Worm (Caenorhabditis elegans) whole organism, mixed stage, embryonic: Measurements from ENCODE around the gene F27C8.3.

Source experiments
- bed-3 ChIP-seq: fragments of 200-800 bp; sonication (Bioruptor generic); optimal IDR thresholded peaks from 3 replicates; lab custom pipeline; 2018; ENCODE audit warnings: mild to moderate bottlenecking, missing genetic modification characterization, moderate library complexity, missing compliant biosample characterization
- blmp-1 ChIP-seq: fragments of 150-350 bp; optimal IDR thresholded peaks from 2 replicates; lab custom pipeline; 2014; ENCODE audit warnings: missing biosample characterization, missing genetic modification characterization
- ceh-39 ChIP-seq: fragments of 150-350 bp; optimal IDR thresholded peaks from 2 replicates; lab custom pipeline; 2014; ENCODE audit warnings: missing biosample characterization, missing genetic modification characterization
- ceh-43 ChIP-seq: fragments of 200-800 bp; sonication (Bioruptor generic); optimal IDR thresholded peaks from 2 replicates; lab custom pipeline; 2018; ENCODE audit warnings: mild to moderate bottlenecking, missing genetic modification characterization, moderate library complexity, missing compliant biosample characterization
- ceh-83 ChIP-seq: fragments of 200-800 bp; sonication (Bioruptor generic); optimal IDR thresholded peaks from 2 replicates; lab custom pipeline; 2018; ENCODE audit warnings: mild to moderate bottlenecking, missing genetic modification characterization, missing compliant biosample characterization
- ces-1 ChIP-seq: fragments of 150-350 bp; optimal IDR thresholded peaks from 2 replicates; lab custom pipeline; 2014; ENCODE audit warnings: missing biosample characterization, missing genetic modification reagents, missing genetic modification characterization
- cnd-1 ChIP-seq: fragments of 200-800 bp; sonication (Bioruptor generic); optimal IDR thresholded peaks from 2 replicates; lab custom pipeline; 2018; ENCODE audit warnings: mild to moderate bottlenecking, missing genetic modification characterization, missing compliant biosample characterization
- drap-1 ChIP-seq: fragments of 200-800 bp; sonication (Bioruptor generic); optimal IDR thresholded peaks from 3 replicates; lab custom pipeline; 2018; ENCODE audit warnings: mild to moderate bottlenecking, missing genetic modification characterization, missing compliant biosample characterization
- elt-1 ChIP-seq: sonication (generic microtip); optimal IDR thresholded peaks from 2 replicates; lab custom pipeline; 2017; ENCODE audit warnings: missing genetic modification characterization, mild to moderate bottlenecking, missing compliant biosample characterization, antibody characterized with exemption, moderate library complexity, borderline replicate concordance; ENCODE audit not compliant: insufficient read depth
- elt-3 ChIP-seq: fragments of 150-350 bp; optimal IDR thresholded peaks from 2 replicates; lab custom pipeline; 2014; ENCODE audit warnings: missing biosample characterization, missing genetic modification characterization
- flh-1 ChIP-seq: fragments of 200-800 bp; sonication (Bioruptor generic); optimal IDR thresholded peaks from 2 replicates; lab custom pipeline; 2018; ENCODE audit warnings: mild to moderate bottlenecking, missing genetic modification characterization, moderate library complexity, missing compliant biosample characterization
- hlh-1 ChIP-seq: fragments of 150-350 bp; optimal IDR thresholded peaks from 2 replicates; lab custom pipeline; 2014; ENCODE audit warnings: missing biosample characterization, missing genetic modification reagents, missing genetic modification characterization
- lin-32 ChIP-seq: fragments of 200-800 bp; sonication (Bioruptor generic); optimal IDR thresholded peaks from 2 replicates; lab custom pipeline; 2018; ENCODE audit warnings: mild to moderate bottlenecking, missing genetic modification characterization, missing compliant biosample characterization
- mab-5 ChIP-seq: fragments of 150-350 bp; optimal IDR thresholded peaks from 2 replicates; lab custom pipeline; 2014; ENCODE audit warnings: missing biosample characterization, missing genetic modification characterization
- mep-1 ChIP-seq: fragments of 150-350 bp; optimal IDR thresholded peaks from 2 replicates; lab custom pipeline; 2017; ENCODE audit warnings: missing biosample characterization, missing genetic modification reagents, missing genetic modification characterization, inconsistent platforms
- mls-2 ChIP-seq: sonication (generic microtip); optimal IDR thresholded peaks from 2 replicates; lab custom pipeline; 2016; ENCODE audit warnings: mild to moderate bottlenecking, missing genetic modification characterization, moderate library complexity, missing compliant biosample characterization
- nhr-12 ChIP-seq: fragments of 150-350 bp; optimal IDR thresholded peaks from 2 replicates; lab custom pipeline; 2014; ENCODE audit warnings: missing biosample characterization, missing genetic modification characterization
- nhr-2 ChIP-seq: fragments of 150-350 bp; optimal IDR thresholded peaks from 2 replicates; lab custom pipeline; 2014; ENCODE audit warnings: missing biosample characterization, missing genetic modification characterization
- nhr-237 ChIP-seq: fragments of 150-350 bp; optimal IDR thresholded peaks from 2 replicates; lab custom pipeline; 2014; ENCODE audit warnings: missing biosample characterization, missing genetic modification characterization
- nhr-28 ChIP-seq: fragments of 150-350 bp; optimal IDR thresholded peaks from 2 replicates; lab custom pipeline; 2014; ENCODE audit warnings: missing biosample characterization, missing genetic modification characterization
- nhr-76 ChIP-seq: sonication (generic microtip); optimal IDR thresholded peaks from 2 replicates; lab custom pipeline; 2017; ENCODE audit warnings: missing biosample characterization, missing genetic modification characterization
- pha-4 ChIP-seq: fragments of 150-350 bp; optimal IDR thresholded peaks from 2 replicates; lab custom pipeline; 2018; ENCODE audit warnings: missing biosample characterization, missing genetic modification reagents, missing genetic modification characterization
- sem-2 ChIP-seq: fragments of 200-800 bp; sonication (Bioruptor generic); optimal IDR thresholded peaks from 2 replicates; lab custom pipeline; 2018; ENCODE audit warnings: mild to moderate bottlenecking, missing genetic modification characterization, missing compliant biosample characterization
- sptf-1 ChIP-seq: sonication (generic microtip); optimal IDR thresholded peaks from 2 replicates; lab custom pipeline; 2017; ENCODE audit warnings: mild to moderate bottlenecking, missing genetic modification characterization, moderate library complexity, missing compliant biosample characterization
- tbx-8 ChIP-seq: fragments of 200-800 bp; sonication (Bioruptor generic); optimal IDR thresholded peaks from 2 replicates; lab custom pipeline; 2018; ENCODE audit warnings: mild to moderate bottlenecking, missing genetic modification characterization, moderate library complexity, missing compliant biosample characterization
- unc-120 ChIP-seq: sonication (generic microtip); optimal IDR thresholded peaks from 2 replicates; lab custom pipeline; 2017; ENCODE audit warnings: missing genetic modification characterization, missing compliant biosample characterization; ENCODE audit not compliant: poor library complexity, severe bottlenecking
- unc-39 ChIP-seq: fragments of 150-350 bp; optimal IDR thresholded peaks from 2 replicates; lab custom pipeline; 2014; ENCODE audit warnings: missing biosample characterization, missing genetic modification characterization
- unc-62 ChIP-seq: fragments of 150-350 bp; optimal IDR thresholded peaks from 2 replicates; lab custom pipeline; 2014; ENCODE audit warnings: missing biosample characterization, missing genetic modification reagents, missing genetic modification characterization
- zip-8 ChIP-seq: fragments of 150-350 bp; optimal IDR thresholded peaks from 2 replicates; lab custom pipeline; 2014; ENCODE audit warnings: missing biosample characterization, missing genetic modification characterization
- ztf-11 ChIP-seq: fragments of 150-350 bp; optimal IDR thresholded peaks from 2 replicates; lab custom pipeline; 2014; ENCODE audit warnings: missing biosample characterization, missing genetic modification characterization

Gene F27C8.3

ce11 chrIV:9610923-9611322, 15.2 kb upstream of the F27C8.3 start:
- TF ChIP-seq zip-8 (no peak), elt-1 (tag; lab: Kevin White, UChicago) (peak; percentile 91), unc-39 (tag; lab: Kevin White, UChicago) (no peak)

DNA sequence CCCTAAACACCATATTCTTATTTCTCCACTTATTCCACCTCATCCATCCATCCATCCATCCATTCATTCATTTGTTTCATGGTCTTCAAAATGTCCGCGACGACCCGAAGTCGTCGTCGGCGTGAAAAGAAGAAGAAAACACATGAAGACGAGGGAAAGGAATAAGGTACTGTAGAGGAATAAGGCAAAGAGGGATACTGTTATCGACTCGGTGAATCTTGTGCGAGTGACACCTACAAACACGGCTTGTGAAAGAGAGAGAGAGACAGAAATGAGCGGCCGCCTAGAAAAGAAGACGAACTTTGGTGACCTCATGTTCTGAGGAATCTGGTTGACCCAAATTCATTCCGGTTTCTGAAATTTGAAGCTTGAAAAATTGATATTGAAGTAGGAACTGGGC, 13.4 kb upstream of the F27C8.3 start:
- TF ChIP-seq elt-1 (tag; lab: Kevin White, UChicago): peak; percentile 97
- TF ChIP-seq ceh-43 (GFP tag; lab: Kevin White, UChicago): no peak
- no peak for TF ChIP-seq mls-2 (tag; lab: Kevin White, UChicago)
- TF ChIP-seq, all 35 proteins: peak for 1

ce11 chrIV:9607945-9608344, 12.3 kb upstream of the F27C8.3 start:
- TF ChIP-seq cnd-1: no peak
- TF ChIP-seq unc-39 (tag; lab: Kevin White, UChicago): no peak
- no peak for TF ChIP-seq nhr-28 (tag; lab: Kevin White, UChicago)
- TF ChIP-seq elt-3 (tag; lab: Kevin White, UChicago): no peak
- no peak for TF ChIP-seq nhr-76
- TF ChIP-seq lin-32: no peak
- TF ChIP-seq elt-1 (tag; lab: Kevin White, UChicago): no peak
- TF ChIP-seq unc-120 (tag; lab: Kevin White, UChicago): no peak
- no peak for TF ChIP-seq ztf-11 (tag; lab: Kevin White, UChicago)
- TF ChIP-seq ces-1 (GFP tag; lab: Kevin White, UChicago): no peak
- no peak for TF ChIP-seq hlh-1 (tag; lab: Kevin White, UChicago)
- no peak for TF ChIP-seq drap-1 (GFP tag; lab: Kevin White, UChicago)
- no peak for TF ChIP-seq pha-4
- no peak for TF ChIP-seq bed-3 (GFP tag; lab: Kevin White, UChicago)
- no peak for TF ChIP-seq blmp-1 (tag; lab: Kevin White, UChicago)
- no peak for TF ChIP-seq sptf-1 (tag; lab: Kevin White, UChicago)
- no peak for TF ChIP-seq ceh-43 (GFP tag; lab: Kevin White, UChicago)
- TF ChIP-seq nhr-2: no peak

- TF ChIP-seq sem-2 (no peak), nhr-237 (no peak), zip-8 (no peak), elt-3 (tag; lab: Kevin White, UChicago) (no peak), cnd-1 (no peak), bed-3 (GFP tag; lab: Kevin White, UChicago) (no peak), sptf-1 (tag; lab: Kevin White, UChicago) (no peak), unc-39 (tag; lab: Kevin White, UChicago) (no peak), mep-1 (tag; lab: Kevin White, UChicago) (no peak), unc-120 (tag; lab: Kevin White, UChicago) (no peak), tbx-8 (GFP tag; lab: Kevin White, UChicago) (no peak), blmp-1 (tag; lab: Kevin White, UChicago) (no peak)
Observed at ce11 chrIV:9601595-9601994, 5.9 kb upstream of the F27C8.3 start, which contains the start of gene aat-1. TSS of gene aat-1 (minus strand) at chrIV:9601695.

DNA sequence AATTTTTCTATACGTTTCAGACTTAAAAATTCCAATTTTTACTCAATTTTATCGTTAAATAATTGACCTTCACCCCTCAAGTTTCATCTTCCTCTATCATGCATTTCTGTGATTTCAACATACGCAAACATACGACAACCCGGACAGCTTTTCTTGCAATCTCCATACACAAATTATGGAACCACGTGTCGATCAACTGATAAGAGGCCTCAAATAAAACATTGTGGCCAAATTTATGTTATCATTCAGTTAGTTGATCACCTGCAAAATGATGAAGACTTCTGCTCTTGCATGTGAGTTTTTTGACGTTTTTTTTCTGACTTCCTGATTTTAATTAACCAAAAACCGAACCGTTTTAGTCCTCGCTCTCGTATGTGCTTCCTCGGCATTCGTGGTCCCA, 2.2 kb downstream of the F27C8.3 start, which contains the start of gene spp-18:
spp-18 (plus strand) TSS at position 257 of the 400 bp plus-strand sequence.
- TF ChIP-seq unc-62 (GFP tag; lab: Kevin White, UChicago) (no peak), zip-8 (no peak), sptf-1 (tag; lab: Kevin White, UChicago) (no peak), ceh-43 (GFP tag; lab: Kevin White, UChicago) (no peak), ztf-11 (tag; lab: Kevin White, UChicago) (no peak), elt-3 (tag; lab: Kevin White, UChicago) (no peak), ceh-39 (tag; lab: Kevin White, UChicago) (no peak), elt-1 (tag; lab: Kevin White, UChicago) (no peak), hlh-1 (tag; lab: Kevin White, UChicago) (no peak), unc-39 (tag; lab: Kevin White, UChicago) (no peak), ceh-83 (GFP tag; lab: Kevin White, UChicago) (no peak), nhr-12 (tag; lab: Kevin White, UChicago) (no peak), nhr-76 (no peak), lin-32 (no peak)
- TF ChIP-seq, all 35 proteins: peak for 0

- TF ChIP-seq mab-5 (tag; lab: Kevin White, UChicago) (no peak), sptf-1 (tag; lab: Kevin White, UChicago) (no peak), unc-39 (tag; lab: Kevin White, UChicago) (no peak), mep-1 (tag; lab: Kevin White, UChicago) (no peak), flh-1 (GFP tag; lab: Kevin White, UChicago) (no peak)
Observed at ce11 chrIV:9592413-9592812, 3.3 kb downstream of the F27C8.3 start, which contains the start of gene pei-1. TSS of gene pei-1 (minus strand) at chrIV:9592513.
